Fruit fly (Drosophila melanogaster) whole organism, embryonic: Measurements from ENCODE around the gene Or9a.

Experiments used
- Antp ChIP-seq: fragments of 200-800 bp; sonication (Bioruptor generic); optimal IDR thresholded peaks from 3 replicates; lab custom pipeline; 2016; ENCODE audit warnings: missing biosample characterization, missing genetic modification characterization
- B-H2 ChIP-seq: fragments of 200-800 bp; sonication (Bioruptor generic); optimal IDR thresholded peaks from 2 replicates; lab custom pipeline; 2018; ENCODE audit warnings: missing biosample characterization, mild to moderate bottlenecking, missing genetic modification characterization
- CG10209 ChIP-seq: fragments of 200-800 bp; sonication (Bioruptor generic); optimal IDR thresholded peaks from 3 replicates; lab custom pipeline; 2017; ENCODE audit warnings: missing biosample characterization, mild to moderate bottlenecking, missing genetic modification characterization, missing genetic modification reagents
- CG1024 ChIP-seq: fragments of 200-800 bp; sonication (Bioruptor generic); IDR thresholded peaks from 2 replicates; pipeline ENCODE4 v1.3.6; 2022; ENCODE audit warnings: missing biosample characterization, missing genetic modification characterization
- CG11456 ChIP-seq: fragments of 200-800 bp; sonication (Bioruptor generic); IDR thresholded peaks from 3 replicates; pipeline ENCODE4 v1.3.6; 2022; ENCODE audit warnings: missing biosample characterization, missing genetic modification characterization
- CG12155 ChIP-seq: fragments of 200-800 bp; sonication (Bioruptor generic); optimal IDR thresholded peaks from 3 replicates; lab custom pipeline; 2016; ENCODE audit warnings: missing biosample characterization, missing genetic modification characterization
- CG12659 ChIP-seq: fragments of 200-800 bp; sonication (Bioruptor generic); optimal IDR thresholded peaks from 3 replicates; lab custom pipeline; 2017; ENCODE audit warnings: mild to moderate bottlenecking, missing biosample characterization, missing genetic modification reagents, missing genetic modification characterization
- CG13775 ChIP-seq: fragments of 200-800 bp; sonication (Bioruptor generic); optimal IDR thresholded peaks from 3 replicates; lab custom pipeline; 2017; ENCODE audit warnings: missing biosample characterization, mild to moderate bottlenecking, missing genetic modification characterization
- CG14965 ChIP-seq: fragments of 200-800 bp; sonication (Bioruptor generic); optimal IDR thresholded peaks from 2 replicates; lab custom pipeline; 2016; ENCODE audit warnings: missing biosample characterization, missing genetic modification characterization, borderline replicate concordance
- CG1647 ChIP-seq: fragments of 200-800 bp; sonication (Bioruptor generic); optimal IDR thresholded peaks from 3 replicates; lab custom pipeline; 2016; ENCODE audit warnings: missing biosample characterization, missing genetic modification characterization
- CG18764 ChIP-seq: fragments of 200-800 bp; sonication (Bioruptor generic); optimal IDR thresholded peaks from 3 replicates; lab custom pipeline; 2016; ENCODE audit warnings: missing biosample characterization, missing genetic modification characterization
- CG2712 ChIP-seq: fragments of 200-800 bp; optimal IDR thresholded peaks from 3 replicates; lab custom pipeline; 2019; ENCODE audit warnings: missing biosample characterization, mild to moderate bottlenecking, missing genetic modification characterization, moderate library complexity
- CG3407 ChIP-seq: fragments of 200-800 bp; sonication (Bioruptor generic); optimal IDR thresholded peaks from 2 replicates; lab custom pipeline; 2018; ENCODE audit warnings: missing biosample characterization, mild to moderate bottlenecking, missing genetic modification characterization
- CG42726 ChIP-seq: fragments of 200-800 bp; sonication (Bioruptor generic); IDR thresholded peaks from 2 replicates; pipeline ENCODE4 v1.3.6; 2022; ENCODE audit warnings: missing biosample characterization, missing genetic modification characterization; ENCODE audit not compliant: partially characterized antibody
- CG4360 ChIP-seq: fragments of 200-800 bp; sonication (Bioruptor generic); IDR thresholded peaks from 2 replicates; pipeline ENCODE4 v1.3.6; 2022; ENCODE audit warnings: missing biosample characterization, missing genetic modification characterization
- CG4617 ChIP-seq: fragments of 200-800 bp; sonication (Bioruptor generic); optimal IDR thresholded peaks from 3 replicates; lab custom pipeline; 2016; ENCODE audit warnings: missing biosample characterization, missing genetic modification characterization, borderline replicate concordance
- CG6175 ChIP-seq: fragments of 200-800 bp; sonication (Bioruptor generic); IDR thresholded peaks from 3 replicates; pipeline ENCODE4 v1.3.6; 2022; ENCODE audit warnings: missing biosample characterization, missing genetic modification characterization
- CG6254 ChIP-seq: fragments of 200-800 bp; sonication (Bioruptor generic); optimal IDR thresholded peaks from 3 replicates; lab custom pipeline; 2017; ENCODE audit warnings: mild to moderate bottlenecking, missing biosample characterization, missing genetic modification reagents, missing genetic modification characterization
- CG6654 ChIP-seq: fragments of 200-800 bp; sonication (Bioruptor generic); optimal IDR thresholded peaks from 2 replicates; lab custom pipeline; 2017; ENCODE audit warnings: missing biosample characterization, mild to moderate bottlenecking, missing genetic modification characterization
- CG7786 ChIP-seq: fragments of 200-800 bp; sonication (Bioruptor generic); optimal IDR thresholded peaks from 2 replicates; lab custom pipeline; 2016; ENCODE audit warnings: missing biosample characterization, missing genetic modification characterization
- CG9932 ChIP-seq: fragments of 200-800 bp; sonication (Bioruptor generic); IDR thresholded peaks from 2 replicates; pipeline ENCODE4 v1.3.6; 2022; ENCODE audit warnings: missing biosample characterization, missing genetic modification characterization
- E2f2 ChIP-seq: fragments of 200-800 bp; sonication (Bioruptor generic); IDR thresholded peaks from 2 replicates; pipeline ENCODE4 v1.3.6; 2022; ENCODE audit warnings: missing biosample characterization, missing genetic modification characterization
- HmgD ChIP-seq: fragments of 200-800 bp; sonication (Bioruptor generic); optimal IDR thresholded peaks from 3 replicates; lab custom pipeline; 2016; ENCODE audit warnings: missing biosample characterization, missing genetic modification characterization
- Med ChIP-seq: fragments of 200-800 bp; sonication (Bioruptor generic); peaks from one replicate; lab custom pipeline; 2016; ENCODE audit warnings: missing biosample characterization, missing genetic modification characterization, mild to moderate bottlenecking, inconsistent platforms, moderate library complexity
- Nf-YB ChIP-seq: fragments of 200-800 bp; sonication (Bioruptor generic); optimal IDR thresholded peaks from 3 replicates; lab custom pipeline; 2019; ENCODE audit warnings: missing biosample characterization, mild to moderate bottlenecking, missing genetic modification characterization, moderate library complexity
- Poxn ChIP-seq: fragments of 200-800 bp; sonication (Bioruptor generic); IDR thresholded peaks from 2 replicates; pipeline ENCODE4 v1.3.6; 2022; ENCODE audit warnings: missing biosample characterization, missing genetic modification characterization
- Scr ChIP-seq: fragments of 200-800 bp; sonication (Bioruptor generic); IDR thresholded peaks from 2 replicates; pipeline ENCODE4 v1.3.6; 2022; ENCODE audit warnings: missing biosample characterization, missing genetic modification characterization; ENCODE audit not compliant: partially characterized antibody
- Sox102F ChIP-seq: fragments of 200-800 bp; sonication (Bioruptor generic); optimal IDR thresholded peaks from 2 replicates; lab custom pipeline; 2018; ENCODE audit warnings: missing biosample characterization, mild to moderate bottlenecking, missing genetic modification characterization, moderate library complexity
- ac ChIP-seq: fragments of 200-800 bp; sonication (Bioruptor generic); optimal IDR thresholded peaks from 3 replicates; lab custom pipeline; 2017; ENCODE audit warnings: missing biosample characterization, mild to moderate bottlenecking, missing genetic modification characterization
- bbx ChIP-seq: fragments of 200-800 bp; sonication (Bioruptor generic); IDR thresholded peaks from 2 replicates; pipeline ENCODE4 v1.3.6; 2022; ENCODE audit warnings: missing biosample characterization, missing genetic modification characterization; ENCODE audit not compliant: partially characterized antibody
- cg ChIP-seq: fragments of 200-800 bp; sonication (Bioruptor generic); optimal IDR thresholded peaks from 3 replicates; lab custom pipeline; 2019; ENCODE audit warnings: missing biosample characterization, mild to moderate bottlenecking, missing genetic modification characterization, moderate library complexity
- chinmo ChIP-seq: fragments of 200-800 bp; sonication (Bioruptor generic); IDR thresholded peaks from 4 replicates; pipeline ENCODE4 v1.3.6; 2022; ENCODE audit warnings: missing biosample characterization, missing genetic modification characterization; ENCODE audit not compliant: partially characterized antibody
- dm ChIP-seq: fragments of 200-800 bp; sonication (Bioruptor generic); optimal IDR thresholded peaks from 3 replicates; lab custom pipeline; 2016; ENCODE audit warnings: missing biosample characterization, missing genetic modification characterization
- ewg ChIP-seq: fragments of 200-800 bp; sonication (Bioruptor generic); optimal IDR thresholded peaks from 3 replicates; lab custom pipeline; 2017; ENCODE audit warnings: mild to moderate bottlenecking, missing biosample characterization, missing genetic modification reagents, missing genetic modification characterization
- eyg ChIP-seq: fragments of 200-800 bp; sonication (Bioruptor generic); optimal IDR thresholded peaks from 3 replicates; lab custom pipeline; 2016; ENCODE audit warnings: missing biosample characterization, missing genetic modification characterization
- fru ChIP-seq: fragments of >200 bp; optimal IDR thresholded peaks from 2 replicates; lab custom pipeline; 2017
- grau ChIP-seq: fragments of 200-800 bp; optimal IDR thresholded peaks from 3 replicates; lab custom pipeline; 2019; ENCODE audit warnings: missing biosample characterization, mild to moderate bottlenecking, missing genetic modification characterization, moderate library complexity
- gsb-n ChIP-seq: fragments of 200-800 bp; sonication (Bioruptor generic); optimal IDR thresholded peaks from 3 replicates; lab custom pipeline; 2018; ENCODE audit warnings: missing biosample characterization, mild to moderate bottlenecking, missing genetic modification characterization
- hth ChIP-seq: fragments of >200 bp; optimal IDR thresholded peaks from 2 replicates; lab custom pipeline; 2017; ENCODE audit warnings: inconsistent platforms
- mam ChIP-seq: fragments of 200-800 bp; sonication (Bioruptor generic); optimal IDR thresholded peaks from 3 replicates; lab custom pipeline; 2016; ENCODE audit warnings: missing biosample characterization, missing genetic modification characterization
- mirr ChIP-seq: fragments of 200-800 bp; sonication (Bioruptor generic); optimal IDR thresholded peaks from 3 replicates; lab custom pipeline; 2018; ENCODE audit warnings: missing biosample characterization, mild to moderate bottlenecking, missing genetic modification characterization
- nom ChIP-seq: fragments of 200-800 bp; sonication (Bioruptor generic); optimal IDR thresholded peaks from 2 replicates; lab custom pipeline; 2017; ENCODE audit warnings: missing biosample characterization, missing genetic modification characterization, mild to moderate bottlenecking, moderate library complexity, missing genetic modification reagents
- pan ChIP-seq, 4 experiments: fragments of >200 bp in 3 of 4; fragments of 200-800 bp in 1 of 4; sonication (Bioruptor generic) in 1 of 4; optimal IDR thresholded peaks in 3 of 4; IDR thresholded peaks in 1 of 4; 2 replicates each; pipeline versions ENCODE4 v1.3.6 to Lab custom; 2017 to 2022; ENCODE audit warnings: missing biosample characterization in 2 of 4, missing genetic modification characterization in 2 of 4, mixed read lengths in 1 of 4
- seq ChIP-seq: fragments of 200-800 bp; sonication (Bioruptor generic); IDR thresholded peaks from 2 replicates; pipeline ENCODE4 v1.3.6; 2022; ENCODE audit warnings: missing biosample characterization, missing genetic modification characterization
- sima ChIP-seq: fragments of 200-800 bp; sonication (Bioruptor generic); optimal IDR thresholded peaks from 2 replicates; lab custom pipeline; 2016; ENCODE audit warnings: missing biosample characterization, missing genetic modification characterization
- slp2 ChIP-seq: fragments of 200-800 bp; sonication (Bioruptor generic); optimal IDR thresholded peaks from 2 replicates; lab custom pipeline; 2016; ENCODE audit warnings: missing biosample characterization, missing genetic modification characterization
- tap ChIP-seq: fragments of 200-800 bp; optimal IDR thresholded peaks from 3 replicates; lab custom pipeline; 2019; ENCODE audit warnings: missing biosample characterization, mild to moderate bottlenecking, missing genetic modification characterization, moderate library complexity
- ttk ChIP-seq: fragments of 200-800 bp; sonication (Bioruptor generic); IDR thresholded peaks from 2 replicates; pipeline ENCODE4 v2.1.2; 2022; ENCODE audit warnings: missing biosample characterization, missing genetic modification characterization
- tup ChIP-seq: fragments of 200-800 bp; sonication (Bioruptor generic); optimal IDR thresholded peaks from 2 replicates; lab custom pipeline; 2016; ENCODE audit warnings: missing biosample characterization, mild to moderate bottlenecking, missing genetic modification characterization, moderate library complexity

The Or9a gene

DNA sequence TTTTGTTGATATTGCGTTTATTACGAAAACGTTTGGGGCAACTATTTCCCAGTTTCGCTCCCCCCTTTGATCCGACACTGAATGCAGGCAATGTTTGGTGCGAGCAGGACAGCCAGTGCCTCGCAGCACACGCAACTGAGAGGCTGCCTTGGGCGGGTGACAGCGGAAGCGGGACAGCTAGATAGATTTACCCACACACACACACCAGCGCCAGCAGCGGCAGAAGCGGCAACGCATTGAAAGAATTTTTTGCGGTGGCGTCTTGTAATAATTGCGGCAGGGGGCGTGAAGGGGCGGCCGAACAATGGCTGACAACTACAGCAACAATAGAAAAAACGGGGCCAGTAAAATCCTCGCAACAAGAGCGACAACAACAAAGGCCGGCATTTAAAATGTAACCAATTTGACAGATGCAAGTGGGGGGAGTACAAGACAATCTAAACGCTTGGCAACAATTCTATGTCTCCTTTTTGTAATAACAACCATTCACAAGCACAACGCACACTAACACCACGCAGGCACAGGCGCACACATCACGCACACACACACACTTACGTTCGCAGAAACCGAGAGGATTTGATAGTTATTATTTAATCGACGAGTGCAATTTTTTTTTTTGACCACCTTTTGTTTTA is 13.3 kb upstream of the Or9a start (continued):
- TF ChIP-seq CG18764 (GFP tag; lab: Kevin White, UChicago) (no peak), Med (GFP tag; lab: Kevin White, UChicago) (peak; percentile 87), Antp (no peak), nom (GFP tag; lab: Kevin White, UChicago) (peak; percentile 9), Sox102F (GFP tag; lab: Kevin White, UChicago) (no peak), CG4617 (GFP tag; lab: Kevin White, UChicago) (peak; percentile 16), E2f2 (0 out of 2 replicates have a peak, but pooled peaks have one; percentile 24), CG3407 (GFP tag; lab: Kevin White, UChicago) (no peak), sima (GFP tag; lab: Kevin White, UChicago) (no peak), cg (GFP tag; lab: Kevin White, UChicago) (peak; percentile 91), tap (tag; lab: Kevin White, UChicago) (no peak), CG14965 (GFP tag; lab: Kevin White, UChicago) (no peak), dm (GFP tag; lab: Kevin White, UChicago) (peak; percentile 15), tup (GFP tag; lab: Kevin White, UChicago) (no peak), bbx (0 out of 2 replicates have a peak, but pooled peaks have one; percentile 22), gsb-n (peak; percentile 32), CG4360 (GFP tag; lab: Robert Waterston, UW) (peak; percentile 42; the same call in 1 of the 2 replicates), HmgD (GFP tag; lab: Kevin White, UChicago) (peak; percentile 5), pan (optimal IDR thresholded peaks at IDR 0.05; lab: Kevin White, UChicago) (no peak), pan (GFP tag; optimal IDR thresholded peaks at IDR 0.05 in 1 of 2, IDR thresholded peaks at IDR 0.05 in 1 of 2) (peak in 1 of 2 experiments; percentile 27), ttk (no peak), CG1647 (GFP tag; lab: Kevin White, UChicago) (no peak), CG6254 (GFP tag; lab: Kevin White, UChicago) (no peak), Poxn (GFP tag; lab: Robert Waterston, UW) (no peak), grau (tag; lab: Kevin White, UChicago) (no peak), CG1024 (GFP tag; lab: Robert Waterston, UW) (no peak), CG6654 (GFP tag; lab: Kevin White, UChicago) (no peak), CG11456 (GFP tag; lab: Robert Waterston, UW) (no peak), seq (GFP tag; lab: Robert Waterston, UW) (no peak), hth (lab: Kevin White, UChicago) (no peak), B-H2 (GFP tag; lab: Kevin White, UChicago) (peak; percentile 8), CG12659 (peak; percentile 59), Scr (GFP tag; lab: Robert Waterston, UW) (peak; percentile 21; the same call in 1 of the 2 replicates), CG12155 (GFP tag; lab: Kevin White, UChicago) (no peak), slp2 (GFP tag; lab: Kevin White, UChicago) (no peak), CG42726 (GFP tag; lab: Robert Waterston, UW) (peak; percentile 43; the same call in 1 of the 2 replicates), Nf-YB (GFP tag; lab: Kevin White, UChicago) (peak; percentile 26), mirr (GFP tag; lab: Kevin White, UChicago) (peak; percentile 40), ac (GFP tag; lab: Kevin White, UChicago) (no peak), CG9932 (0 out of 2 replicates have a peak, but pooled peaks have one; percentile 19), chinmo (peak; percentile 70; the same call in 1 of the 4 replicates), mam (GFP tag; lab: Kevin White, UChicago) (no peak), CG10209 (GFP tag; lab: Kevin White, UChicago) (no peak), CG7786 (no peak), fru (lab: Kevin White, UChicago) (no peak), CG6175 (GFP tag; lab: Robert Waterston, UW) (peak; percentile 69; the same call in 2 of the 3 replicates), eyg (GFP tag; lab: Kevin White, UChicago) (no peak), CG2712 (tag; lab: Kevin White, UChicago) (peak; percentile 32), CG13775 (GFP tag; lab: Kevin White, UChicago) (no peak), ewg (GFP tag; lab: Kevin White, UChicago) (peak; percentile 27)
